Worm (Caenorhabditis elegans) whole organism, L4 larva: ENCODE data around the gene glo-4.

Experiments used
- F10B5.3 ChIP-seq: sonication (generic microtip); optimal IDR thresholded peaks from 2 replicates; lab custom pipeline; 2016; ENCODE audit warnings: mild to moderate bottlenecking, missing genetic modification characterization, missing compliant biosample characterization
- F26F4.8 ChIP-seq: fragments of 200-800 bp; sonication (Bioruptor generic); conservative IDR thresholded peaks from 2 replicates; pipeline ENCODE4 v1.3.6; 2022; ENCODE audit warnings: missing genetic modification characterization, missing compliant biosample characterization
- R02D3.7 ChIP-seq: fragments of 150-350 bp; sonication (generic microtip); optimal IDR thresholded peaks from 3 replicates; lab custom pipeline; 2014; ENCODE audit warnings: missing biosample characterization, missing genetic modification characterization
- T20F7.1 ChIP-seq: fragments of 200-800 bp; sonication (Bioruptor generic); optimal IDR thresholded peaks from 2 replicates; lab custom pipeline; 2018; ENCODE audit warnings: mild to moderate bottlenecking, missing genetic modification characterization, missing compliant biosample characterization
- Y5F2A.4 ChIP-seq: fragments of 200-800 bp; sonication (Bioruptor generic); optimal IDR thresholded peaks from 2 replicates; lab custom pipeline; 2018; ENCODE audit warnings: mild to moderate bottlenecking, missing genetic modification characterization, missing compliant biosample characterization
- Y75B8A.6 ChIP-seq: fragments of 200-800 bp; sonication (Bioruptor generic); IDR thresholded peaks from 2 replicates; pipeline ENCODE4 v1.3.6; 2022; ENCODE audit warnings: missing genetic modification reagents, missing genetic modification characterization, missing compliant biosample characterization
- ZK546.5 ChIP-seq, 2 experiments: sonication (generic microtip); optimal IDR thresholded peaks; 2 replicates each; lab custom pipeline; 2017; ENCODE audit warnings: missing biosample characterization in 2 of 2, missing genetic modification characterization in 2 of 2
- aha-1 ChIP-seq: fragments of 150-350 bp; peaks from one replicate; lab custom pipeline; 2014; ENCODE audit warnings: missing biosample characterization, missing genetic modification characterization
- aly-2 ChIP-seq: sonication (generic microtip); optimal IDR thresholded peaks from 2 replicates; lab custom pipeline; 2018; ENCODE audit warnings: missing biosample characterization, missing genetic modification characterization
- arid-1 ChIP-seq: fragments of 200-800 bp; sonication (Bioruptor generic); conservative IDR thresholded peaks from 2 replicates; pipeline ENCODE4 v1.3.6; 2022; ENCODE audit warnings: missing genetic modification reagents, missing genetic modification characterization, missing compliant biosample characterization
- attf-4 ChIP-seq: sonication (generic microtip); optimal IDR thresholded peaks from 3 replicates; lab custom pipeline; 2017; ENCODE audit warnings: missing biosample characterization, missing genetic modification characterization
- ceh-20 ChIP-seq: fragments of 200-800 bp; sonication (Bioruptor generic); IDR thresholded peaks from 2 replicates; pipeline ENCODE4 v1.3.6; 2022; ENCODE audit warnings: missing genetic modification reagents, missing genetic modification characterization, missing compliant biosample characterization
- ceh-32 ChIP-seq: sonication (generic microtip); optimal IDR thresholded peaks from 2 replicates; lab custom pipeline; 2016; ENCODE audit warnings: mild to moderate bottlenecking, missing genetic modification characterization, missing compliant biosample characterization; ENCODE audit not compliant: poor library complexity
- ceh-44 ChIP-seq: fragments of 200-800 bp; sonication (Bioruptor generic); IDR thresholded peaks from 2 replicates; pipeline ENCODE4 v1.3.6; 2022; ENCODE audit warnings: missing genetic modification reagents, missing genetic modification characterization, missing compliant biosample characterization
- ceh-62 ChIP-seq: sonication (generic microtip); optimal IDR thresholded peaks from 2 replicates; lab custom pipeline; 2017; ENCODE audit warnings: missing biosample characterization, missing genetic modification characterization
- dmd-6 ChIP-seq: fragments of 200-800 bp; sonication (Bioruptor generic); IDR thresholded peaks from 2 replicates; pipeline ENCODE4 v1.3.6; 2022; ENCODE audit warnings: missing genetic modification reagents, missing genetic modification characterization, missing compliant biosample characterization
- dmd-8 ChIP-seq: fragments of 200-800 bp; sonication (Bioruptor generic); IDR thresholded peaks from 2 replicates; pipeline ENCODE4 v1.3.6; 2022; ENCODE audit warnings: missing genetic modification characterization, missing compliant biosample characterization
- dve-1 ChIP-seq: sonication (generic microtip); optimal IDR thresholded peaks from 2 replicates; lab custom pipeline; 2017; ENCODE audit warnings: antibody characterized with exemption, mild to moderate bottlenecking, missing genetic modification characterization, missing compliant biosample characterization; ENCODE audit not compliant: insufficient read depth
- hif-1 ChIP-seq, 2 experiments: sonication (generic microtip); optimal IDR thresholded peaks; 2 replicates each; lab custom pipeline; 2016 to 2017; ENCODE audit warnings: missing compliant biosample characterization in 2 of 2, missing genetic modification characterization in 2 of 2, missing genetic modification reagents in 2 of 2, missing genotype in 2 of 2, mild to moderate bottlenecking in 1 of 2
- hlh-30 ChIP-seq: sonication (generic microtip); optimal IDR thresholded peaks from 2 replicates; lab custom pipeline; 2017; ENCODE audit warnings: antibody characterized with exemption, mild to moderate bottlenecking, missing genetic modification characterization, missing compliant biosample characterization; ENCODE audit not compliant: insufficient read depth
- hmg-1.1 ChIP-seq: fragments of 200-800 bp; sonication (Bioruptor generic); IDR thresholded peaks from 2 replicates; pipeline ENCODE4 v1.3.6; 2022; ENCODE audit warnings: missing genetic modification reagents, missing genetic modification characterization, missing compliant biosample characterization
- lin-15B ChIP-seq: fragments of 150-350 bp; sonication (generic microtip); optimal IDR thresholded peaks from 3 replicates; lab custom pipeline; 2014; ENCODE audit warnings: missing biosample characterization, missing genetic modification characterization
- lin-29 ChIP-seq: fragments of 200-800 bp; sonication (Bioruptor generic); IDR thresholded peaks from 2 replicates; pipeline ENCODE4 v1.3.6; 2022; ENCODE audit warnings: missing genetic modification reagents, missing genetic modification characterization, missing compliant biosample characterization
- lir-3 ChIP-seq: sonication (generic microtip); optimal IDR thresholded peaks from 2 replicates; lab custom pipeline; 2016; ENCODE audit warnings: mild to moderate bottlenecking, missing genetic modification characterization, missing compliant biosample characterization
- lsy-2 ChIP-seq, 2 experiments: fragments of 150-350 bp in 1 of 2; sonication (generic microtip) in 1 of 2; optimal IDR thresholded peaks; 2 replicates each; lab custom pipeline; 2014 to 2017; ENCODE audit warnings: missing biosample characterization in 2 of 2, missing genetic modification characterization in 2 of 2
- madf-5 ChIP-seq, 2 experiments: fragments of 200-800 bp; sonication (Bioruptor generic); IDR thresholded peaks; 2 replicates each; pipeline ENCODE4 v1.3.6; 2022; ENCODE audit warnings: missing compliant biosample characterization in 2 of 2, missing genetic modification characterization in 2 of 2
- mdl-1 ChIP-seq, 2 experiments: fragments of 150-350 bp in 1 of 2; sonication (generic microtip) in 1 of 2; optimal IDR thresholded peaks; 2 replicates each; lab custom pipeline; 2014 to 2017; ENCODE audit warnings: missing biosample characterization in 2 of 2, missing genetic modification characterization in 2 of 2
- mes-2 ChIP-seq: sonication (generic microtip); optimal IDR thresholded peaks from 2 replicates; lab custom pipeline; 2016; ENCODE audit warnings: missing genotype, mild to moderate bottlenecking, missing genetic modification characterization, missing compliant biosample characterization; ENCODE audit not compliant: poor library complexity, severe bottlenecking
- mxl-3 ChIP-seq: fragments of 200-800 bp; sonication (Bioruptor generic); optimal IDR thresholded peaks from 2 replicates; lab custom pipeline; 2018; ENCODE audit warnings: mild to moderate bottlenecking, missing genetic modification characterization, missing compliant biosample characterization
- nhr-10 ChIP-seq: fragments of 150-350 bp; optimal IDR thresholded peaks from 2 replicates; lab custom pipeline; 2014; ENCODE audit warnings: missing biosample characterization, missing genetic modification characterization
- nhr-48 ChIP-seq: sonication (generic microtip); optimal IDR thresholded peaks from 2 replicates; lab custom pipeline; 2016; ENCODE audit warnings: mild to moderate bottlenecking, missing genetic modification characterization, missing compliant biosample characterization
- nhr-6 ChIP-seq: fragments of 150-350 bp; optimal IDR thresholded peaks from 2 replicates; lab custom pipeline; 2014; ENCODE audit warnings: missing biosample characterization, missing genetic modification characterization
- nhr-76 ChIP-seq: fragments of 150-350 bp; optimal IDR thresholded peaks from 2 replicates; lab custom pipeline; 2014; ENCODE audit warnings: missing biosample characterization, missing genetic modification characterization
- php-3 ChIP-seq: fragments of 200-800 bp; sonication (Bioruptor generic); IDR thresholded peaks from 2 replicates; pipeline ENCODE4 v1.3.6; 2022; ENCODE audit warnings: missing genetic modification reagents, missing genetic modification characterization, missing compliant biosample characterization
- snpc-1.2 ChIP-seq: fragments of 200-800 bp; sonication (Bioruptor generic); IDR thresholded peaks from 2 replicates; pipeline ENCODE4 v1.3.6; 2022; ENCODE audit warnings: missing genetic modification reagents, missing genetic modification characterization, missing compliant biosample characterization
- snpc-4 ChIP-seq: fragments of 150-350 bp; optimal IDR thresholded peaks from 2 replicates; lab custom pipeline; 2014; ENCODE audit warnings: missing biosample characterization, missing genetic modification characterization
- spr-1 ChIP-seq: sonication (generic microtip); optimal IDR thresholded peaks from 2 replicates; lab custom pipeline; 2016; ENCODE audit warnings: mild to moderate bottlenecking, missing genetic modification characterization, missing compliant biosample characterization
- spr-3 ChIP-seq: fragments of 200-800 bp; sonication (Bioruptor generic); optimal IDR thresholded peaks from 2 replicates; lab custom pipeline; 2018; ENCODE audit warnings: mild to moderate bottlenecking, missing genetic modification characterization, missing compliant biosample characterization
- tag-97 ChIP-seq: fragments of 200-800 bp; sonication (Bioruptor generic); IDR thresholded peaks from 2 replicates; pipeline ENCODE4 v1.3.6; 2022; ENCODE audit warnings: missing genetic modification characterization, missing compliant biosample characterization
- unc-130 ChIP-seq: sonication (generic microtip); optimal IDR thresholded peaks from 2 replicates; lab custom pipeline; 2016; ENCODE audit warnings: missing genetic modification reagents, missing genetic modification characterization, missing compliant biosample characterization
- unc-62 ChIP-seq, 3 experiments: fragments of 150-350 bp in 1 of 3; sonication (generic microtip); optimal IDR thresholded peaks in 2 of 3; peaks in 1 of 3; 1 replicate in 1 of 3; 2 replicates in 2 of 3; lab custom pipeline; 2014 to 2017; ENCODE audit warnings: missing biosample characterization in 3 of 3, missing genetic modification characterization in 3 of 3, missing genetic modification reagents in 3 of 3, missing genotype in 1 of 3
- vab-7 ChIP-seq: fragments of 200-800 bp; sonication (Bioruptor generic); IDR thresholded peaks from 2 replicates; pipeline ENCODE4 v1.3.6; 2022; ENCODE audit warnings: missing genetic modification reagents, missing genetic modification characterization, missing compliant biosample characterization
- zag-1 ChIP-seq: fragments of 150-350 bp; optimal IDR thresholded peaks from 2 replicates; lab custom pipeline; 2014; ENCODE audit warnings: missing biosample characterization, missing genetic modification characterization
- zfp-2 ChIP-seq: sonication (generic microtip); optimal IDR thresholded peaks from 2 replicates; lab custom pipeline; 2016; ENCODE audit warnings: mild to moderate bottlenecking, missing genetic modification characterization, missing compliant biosample characterization
- zip-11 ChIP-seq: fragments of 200-800 bp; sonication (Bioruptor generic); IDR thresholded peaks from 2 replicates; pipeline ENCODE4 v1.3.6; 2022; ENCODE audit warnings: missing genetic modification characterization, missing compliant biosample characterization
- ztf-11 ChIP-seq: fragments of 150-350 bp; optimal IDR thresholded peaks from 2 replicates; lab custom pipeline; 2014; ENCODE audit warnings: missing biosample characterization, missing genetic modification characterization
- ztf-7 ChIP-seq: fragments of 150-350 bp; optimal IDR thresholded peaks from 2 replicates; lab custom pipeline; 2014; ENCODE audit warnings: missing biosample characterization, missing genetic modification characterization

glo-4 gene

ce11 chrV:9249932-9250331 lies 6.9 kb upstream of the glo-4 start, which contains the start of gene ptd-2:
ptd-2 (plus strand) TSS chrV:9250232.
- no peak for TF ChIP-seq ztf-7 (tag; lab: Kevin White, UChicago)
- no peak for TF ChIP-seq mes-2 (tag; lab: Kevin White, UChicago)
- TF ChIP-seq zag-1 (tag; lab: Kevin White, UChicago) = no peak
- no peak for TF ChIP-seq zfp-2 (tag; lab: Kevin White, UChicago)
- no peak for TF ChIP-seq dmd-6 (GFP tag; lab: Robert Waterston, UW)
- TF ChIP-seq Y75B8A.6 = no peak
- TF ChIP-seq lir-3 = no peak
- no peak for TF ChIP-seq Y5F2A.4 (GFP tag; lab: Kevin White, UChicago)
- no peak for TF ChIP-seq nhr-76 (tag; lab: Kevin White, UChicago)
- no peak for TF ChIP-seq tag-97 (GFP tag; lab: Robert Waterston, UW)
- no peak for TF ChIP-seq zip-11
- TF ChIP-seq unc-62 (GFP tag; optimal IDR thresholded peaks at IDR 0.05 in 1 of 2; lab: Kevin White, UChicago) = no peak
- TF ChIP-seq unc-62 (tag; optimal IDR thresholded peaks at IDR 0.05; lab: Kevin White, UChicago) = no peak
- no peak for TF ChIP-seq vab-7
- no peak for TF ChIP-seq T20F7.1 (GFP tag; lab: Kevin White, UChicago)

ce11 chrV:9249206-9249605 lies 6.2 kb upstream of the glo-4 start, which contains the start of gene str-94:
str-94 (minus strand) TSS chrV:9249306.
- peak; percentile 39 for TF ChIP-seq aha-1 (tag; lab: Kevin White, UChicago)
- TF ChIP-seq ceh-32 (tag; lab: Kevin White, UChicago) = no peak
- no peak for TF ChIP-seq F26F4.8
- no peak for TF ChIP-seq nhr-48 (tag; lab: Kevin White, UChicago)

ce11 chrV:9247416-9247815 lies 4.4 kb upstream of the glo-4 start:
- TF ChIP-seq spr-1 (no peak), ceh-44 (no peak), unc-130 (GFP tag; lab: Kevin White, UChicago) (no peak), madf-5 (GFP tag; IDR thresholded peaks at IDR 0.05; lab: Robert Waterston, UW) (no peak), dmd-8 (GFP tag; lab: Robert Waterston, UW) (no peak), attf-4 (tag; lab: Kevin White, UChicago) (no peak), lsy-2 (tag; optimal IDR thresholded peaks at IDR 0.05; lab: Kevin White, UChicago) (peak in 1 of 2 experiments; percentile 28), unc-62 (GFP tag; optimal IDR thresholded peaks at IDR 0.05 in 1 of 2; lab: Kevin White, UChicago) (peak in 1 of 2 experiments; percentile 83), unc-62 (tag; optimal IDR thresholded peaks at IDR 0.05; lab: Kevin White, UChicago) (no peak), mdl-1 (tag; optimal IDR thresholded peaks at IDR 0.05; lab: Kevin White, UChicago) (peak in 1 of 2 experiments; percentile 25), arid-1 (GFP tag; lab: Robert Waterston, UW) (no peak), php-3 (no peak), aly-2 (tag; lab: Kevin White, UChicago) (no peak), hif-1 (tag; optimal IDR thresholded peaks at IDR 0.05; lab: Kevin White, UChicago) (no peak), nhr-6 (no peak), ceh-20 (GFP tag; lab: Robert Waterston, UW) (0 out of 2 replicates have a peak, but pooled peaks have one; percentile 19), spr-3 (GFP tag; lab: Kevin White, UChicago) (no peak), vab-7 (no peak), dve-1 (no peak), lin-15B (no peak), hlh-30 (tag; lab: Kevin White, UChicago) (peak; percentile 52), ZK546.5 (tag; optimal IDR thresholded peaks at IDR 0.05; lab: Kevin White, UChicago) (no peak), Y75B8A.6 (no peak), nhr-10 (tag; lab: Kevin White, UChicago) (no peak), ztf-11 (no peak), snpc-1.2 (GFP tag; lab: Robert Waterston, UW) (no peak), tag-97 (GFP tag; lab: Robert Waterston, UW) (no peak), mxl-3 (no peak), aha-1 (tag; lab: Kevin White, UChicago) (peak; percentile 11), lin-29 (GFP tag; lab: Robert Waterston, UW) (no peak), ceh-62 (tag; lab: Kevin White, UChicago) (no peak), R02D3.7 (tag; lab: Kevin White, UChicago) (no peak), F10B5.3 (no peak), snpc-4 (tag; lab: Kevin White, UChicago) (no peak), zip-11 (no peak), hmg-1.1 (GFP tag; lab: Robert Waterston, UW) (peak; percentile 47; the same call in 1 of the 2 replicates)
